Fruit fly (Drosophila melanogaster) Kc167 (cell line): ENCODE results near the gene CG9948.

Experiments
- Sin3A ChIP-seq: fragments of >200 bp; optimal IDR thresholded peaks from 2 replicates; lab custom pipeline; 2018; ENCODE audit warnings: missing external identifiers
- psq ChIP-seq: fragments of >200 bp; optimal IDR thresholded peaks from 2 replicates; lab custom pipeline; 2017; ENCODE audit warnings: missing external identifiers
- ttk ChIP-seq: sonication (Bioruptor generic); optimal IDR thresholded peaks from 2 replicates; lab custom pipeline; 2017; ENCODE audit warnings: missing external identifiers

- TF ChIP-seq psq (lab: Kevin White, UChicago) (no peak), Sin3A (lab: Kevin White, UChicago) (no peak), ttk (lab: Kevin White, UChicago) (no peak)
Measured at dm6 chr3L:6999993-7000392, 44.2 kb downstream of the CG9948 start.
